Fruit fly (Drosophila melanogaster) whole organism, embryonic: ENCODE data around the gene CG5139.

Source experiments
- B-H1 ChIP-seq: fragments of 200-800 bp; sonication (Bioruptor generic); IDR thresholded peaks from 3 replicates; pipeline ENCODE4 v1.3.6; 2022; ENCODE audit warnings: missing biosample characterization, missing genetic modification characterization
- CG1024 ChIP-seq: fragments of 200-800 bp; sonication (Bioruptor generic); IDR thresholded peaks from 2 replicates; pipeline ENCODE4 v1.3.6; 2022; ENCODE audit warnings: missing biosample characterization, missing genetic modification characterization
- CG10267 ChIP-seq: fragments of 200-800 bp; sonication (Bioruptor generic); optimal IDR thresholded peaks from 2 replicates; lab custom pipeline; 2018; ENCODE audit warnings: missing biosample characterization, mild to moderate bottlenecking, missing genetic modification characterization, moderate library complexity
- CG10543 ChIP-seq: fragments of 200-800 bp; sonication (Bioruptor generic); optimal IDR thresholded peaks from 3 replicates; lab custom pipeline; 2017; ENCODE audit warnings: missing biosample characterization, mild to moderate bottlenecking, missing genetic modification characterization, moderate library complexity
- CG12236 ChIP-seq: fragments of 200-800 bp; sonication (Bioruptor generic); optimal IDR thresholded peaks from 2 replicates; lab custom pipeline; 2016; ENCODE audit warnings: missing biosample characterization, missing genetic modification characterization
- CG12769 ChIP-seq: fragments of 200-800 bp; sonication (Bioruptor generic); optimal IDR thresholded peaks from 2 replicates; lab custom pipeline; 2019; ENCODE audit warnings: missing biosample characterization, mild to moderate bottlenecking, missing genetic modification characterization, moderate library complexity
- CG13424 ChIP-seq: fragments of 200-800 bp; sonication (Bioruptor generic); optimal IDR thresholded peaks from 2 replicates; lab custom pipeline; 2019; ENCODE audit warnings: missing biosample characterization, mild to moderate bottlenecking, missing genetic modification characterization, moderate library complexity
- CG14014 ChIP-seq: fragments of 200-800 bp; sonication (Bioruptor generic); IDR thresholded peaks from 2 replicates; pipeline ENCODE4 v1.3.6; 2022; ENCODE audit warnings: missing biosample characterization, missing genetic modification characterization
- CG14050 ChIP-seq: fragments of 200-800 bp; sonication (Bioruptor generic); IDR thresholded peaks from 3 replicates; pipeline ENCODE4 v1.3.6; 2022; ENCODE audit warnings: missing biosample characterization, missing genetic modification characterization
- CG14667 ChIP-seq: fragments of 200-800 bp; sonication (Bioruptor generic); IDR thresholded peaks from 2 replicates; pipeline ENCODE4 v1.3.6; 2022; ENCODE audit warnings: missing biosample characterization, missing genetic modification characterization
- CG15269 ChIP-seq: fragments of 200-800 bp; sonication (Bioruptor generic); optimal IDR thresholded peaks from 2 replicates; lab custom pipeline; 2018; ENCODE audit warnings: missing biosample characterization, mild to moderate bottlenecking, missing genetic modification characterization, moderate library complexity
- CG18011 ChIP-seq: fragments of 200-800 bp; sonication (Bioruptor generic); optimal IDR thresholded peaks from 2 replicates; lab custom pipeline; 2017; ENCODE audit warnings: missing biosample characterization, missing genetic modification characterization, mild to moderate bottlenecking, moderate library complexity, missing genotype
- CG2120 ChIP-seq: fragments of 200-800 bp; sonication (Bioruptor generic); optimal IDR thresholded peaks from 3 replicates; lab custom pipeline; 2016; ENCODE audit warnings: missing biosample characterization, missing genetic modification characterization
- CG3281 ChIP-seq: fragments of 200-800 bp; sonication (Bioruptor generic); optimal IDR thresholded peaks from 3 replicates; lab custom pipeline; 2017; ENCODE audit warnings: missing biosample characterization, mild to moderate bottlenecking, missing genetic modification characterization
- CG43689 ChIP-seq: fragments of 200-800 bp; sonication (Bioruptor generic); IDR thresholded peaks from 2 replicates; pipeline ENCODE4 v1.3.6; 2022; ENCODE audit warnings: missing biosample characterization, missing genetic modification characterization
- CG4730 ChIP-seq: fragments of 200-800 bp; sonication (Bioruptor generic); IDR thresholded peaks from 2 replicates; pipeline ENCODE4 v1.3.6; 2022; ENCODE audit warnings: missing biosample characterization, missing genetic modification characterization
- CG4820 ChIP-seq: fragments of 200-800 bp; sonication (Bioruptor generic); optimal IDR thresholded peaks from 3 replicates; lab custom pipeline; 2016; ENCODE audit warnings: missing biosample characterization, missing genetic modification characterization
- CG7556 ChIP-seq: fragments of 200-800 bp; sonication (Bioruptor generic); optimal IDR thresholded peaks from 2 replicates; lab custom pipeline; 2017; ENCODE audit warnings: missing biosample characterization, mild to moderate bottlenecking, missing genetic modification characterization
- CG7786 ChIP-seq: fragments of 200-800 bp; sonication (Bioruptor generic); optimal IDR thresholded peaks from 2 replicates; lab custom pipeline; 2016; ENCODE audit warnings: missing biosample characterization, missing genetic modification characterization
- CG7928 ChIP-seq: fragments of 200-800 bp; sonication (Bioruptor generic); optimal IDR thresholded peaks from 2 replicates; lab custom pipeline; 2017; ENCODE audit warnings: missing biosample characterization, mild to moderate bottlenecking, missing genetic modification characterization
- CG8089 ChIP-seq: fragments of 200-800 bp; sonication (Bioruptor generic); optimal IDR thresholded peaks from 3 replicates; lab custom pipeline; 2016; ENCODE audit warnings: missing biosample characterization, missing genetic modification characterization
- CG9727 ChIP-seq: fragments of 200-800 bp; sonication (Bioruptor generic); optimal IDR thresholded peaks from 3 replicates; lab custom pipeline; 2017; ENCODE audit warnings: missing biosample characterization, mild to moderate bottlenecking, missing genetic modification characterization
- Camta ChIP-seq: fragments of 200-800 bp; sonication (Bioruptor generic); optimal IDR thresholded peaks from 2 replicates; lab custom pipeline; 2016; ENCODE audit warnings: missing biosample characterization, missing genetic modification characterization
- CoRest ChIP-seq: fragments of 200-800 bp; sonication (Bioruptor generic); optimal IDR thresholded peaks from 3 replicates; lab custom pipeline; 2018; ENCODE audit warnings: missing biosample characterization, mild to moderate bottlenecking, missing genetic modification characterization, moderate library complexity
- Deaf1 ChIP-seq: fragments of 200-800 bp; optimal IDR thresholded peaks from 3 replicates; lab custom pipeline; 2019; ENCODE audit warnings: missing biosample characterization, mild to moderate bottlenecking, missing genetic modification characterization, moderate library complexity
- Dll ChIP-seq: fragments of 200-800 bp; sonication (Bioruptor generic); IDR thresholded peaks from 4 replicates; pipeline ENCODE4 v1.3.6; 2022; ENCODE audit warnings: missing biosample characterization, missing genetic modification characterization; ENCODE audit not compliant: partially characterized antibody
- Dref ChIP-seq: fragments of 200-800 bp; sonication (Bioruptor generic); IDR thresholded peaks from 2 replicates; pipeline ENCODE4 v1.3.6; 2022; ENCODE audit warnings: missing biosample characterization, missing genetic modification characterization
- Ets97D ChIP-seq: fragments of 200-800 bp; sonication (Bioruptor generic); optimal IDR thresholded peaks from 3 replicates; lab custom pipeline; 2016; ENCODE audit warnings: missing biosample characterization, missing genetic modification characterization
- Gsc ChIP-seq: fragments of 200-800 bp; sonication (Bioruptor generic); IDR thresholded peaks from 2 replicates; pipeline ENCODE4 v1.3.6; 2022; ENCODE audit warnings: missing biosample characterization, missing genetic modification characterization
- Nf-YA ChIP-seq: fragments of 200-800 bp; sonication (Bioruptor generic); IDR thresholded peaks from 2 replicates; pipeline ENCODE4 v1.3.6; 2022; ENCODE audit warnings: missing biosample characterization, missing genetic modification characterization
- NfI ChIP-seq: fragments of 200-800 bp; sonication (Bioruptor generic); optimal IDR thresholded peaks from 3 replicates; lab custom pipeline; 2018; ENCODE audit warnings: missing biosample characterization, mild to moderate bottlenecking, missing genetic modification characterization, moderate library complexity
- Vsx1 ChIP-seq: fragments of 200-800 bp; sonication (Bioruptor generic); optimal IDR thresholded peaks from 2 replicates; lab custom pipeline; 2017; ENCODE audit warnings: missing biosample characterization, mild to moderate bottlenecking, missing genetic modification characterization, missing genetic modification reagents
- bcd ChIP-seq: fragments of 200-800 bp; sonication (Bioruptor generic); optimal IDR thresholded peaks from 2 replicates; lab custom pipeline; 2017; ENCODE audit warnings: missing biosample characterization, mild to moderate bottlenecking, missing genetic modification characterization
- chif ChIP-seq, 2 experiments: fragments of 200-800 bp; sonication (Bioruptor generic); optimal IDR thresholded peaks; 3 replicates each; lab custom pipeline; 2016; ENCODE audit warnings: missing biosample characterization in 2 of 2, missing genetic modification characterization in 2 of 2
- crol ChIP-seq: fragments of 200-800 bp; sonication (Bioruptor generic); IDR thresholded peaks from 2 replicates; pipeline ENCODE4 v1.3.6; 2022; ENCODE audit warnings: missing biosample characterization, missing genetic modification characterization
- dysf ChIP-seq: fragments of 200-800 bp; sonication (Bioruptor generic); IDR thresholded peaks from 3 replicates; pipeline ENCODE4 v1.3.6; 2022; ENCODE audit warnings: missing biosample characterization, missing genetic modification characterization
- gcm2 ChIP-seq: fragments of 200-800 bp; sonication (Bioruptor generic); optimal IDR thresholded peaks from 2 replicates; lab custom pipeline; 2016; ENCODE audit warnings: missing biosample characterization, missing genetic modification characterization
- gsb ChIP-seq: fragments of 200-800 bp; sonication (Bioruptor generic); IDR thresholded peaks from 2 replicates; pipeline ENCODE4 v1.3.6; 2022; ENCODE audit warnings: missing biosample characterization, missing genetic modification characterization
- lilli ChIP-seq: fragments of 200-800 bp; sonication (Bioruptor generic); optimal IDR thresholded peaks from 3 replicates; lab custom pipeline; 2016; ENCODE audit warnings: missing biosample characterization, missing genetic modification characterization
- maf-S ChIP-seq: fragments of 200-800 bp; sonication (Bioruptor generic); optimal IDR thresholded peaks from 2 replicates; lab custom pipeline; 2016; ENCODE audit warnings: missing biosample characterization, missing genetic modification characterization
- mam ChIP-seq: fragments of 200-800 bp; sonication (Bioruptor generic); optimal IDR thresholded peaks from 3 replicates; lab custom pipeline; 2016; ENCODE audit warnings: missing biosample characterization, missing genetic modification characterization
- odd ChIP-seq: fragments of 200-800 bp; sonication (Bioruptor generic); optimal IDR thresholded peaks from 2 replicates; lab custom pipeline; 2017; ENCODE audit warnings: missing biosample characterization, mild to moderate bottlenecking, missing genetic modification characterization
- prd ChIP-seq, 3 experiments: fragments of >200 bp in 2 of 3; fragments of 200-800 bp in 1 of 3; sonication (Bioruptor generic) in 1 of 3; optimal IDR thresholded peaks in 2 of 3; IDR thresholded peaks in 1 of 3; 2 replicates in 2 of 3; 3 replicates in 1 of 3; pipeline versions ENCODE4 v1.3.6 to Lab custom; 2017 to 2022; ENCODE audit warnings: missing biosample characterization in 1 of 3, missing genetic modification characterization in 1 of 3
- repo ChIP-seq: fragments of 200-800 bp; sonication (Bioruptor generic); optimal IDR thresholded peaks from 2 replicates; lab custom pipeline; 2016; ENCODE audit warnings: missing biosample characterization, missing genetic modification characterization
- row ChIP-seq: fragments of 200-800 bp; sonication (Bioruptor generic); IDR thresholded peaks from 3 replicates; pipeline ENCODE4 v1.3.6; 2022; ENCODE audit warnings: missing biosample characterization, missing genetic modification characterization
- scrt ChIP-seq: fragments of 200-800 bp; sonication (Bioruptor generic); optimal IDR thresholded peaks from 2 replicates; lab custom pipeline; 2018; ENCODE audit warnings: missing biosample characterization, mild to moderate bottlenecking, missing genetic modification characterization, moderate library complexity
- shn ChIP-seq: fragments of 200-800 bp; sonication (Bioruptor generic); optimal IDR thresholded peaks from 3 replicates; lab custom pipeline; 2016; ENCODE audit warnings: missing biosample characterization, missing genetic modification characterization
- so ChIP-seq: fragments of 200-800 bp; sonication (Bioruptor generic); IDR thresholded peaks from 3 replicates; pipeline ENCODE4 v1.3.6; 2022; ENCODE audit warnings: missing biosample characterization, missing genetic modification characterization
- sob ChIP-seq: fragments of 200-800 bp; sonication (Bioruptor generic); IDR thresholded peaks from 2 replicates; pipeline ENCODE4 v1.3.6; 2022; ENCODE audit warnings: missing biosample characterization, missing genetic modification characterization
- tio ChIP-seq: fragments of 200-800 bp; sonication (Bioruptor generic); optimal IDR thresholded peaks from 2 replicates; lab custom pipeline; 2017; ENCODE audit warnings: missing biosample characterization, missing genetic modification characterization, inconsistent platforms
- vnd ChIP-seq: fragments of 200-800 bp; sonication (Bioruptor generic); IDR thresholded peaks from 3 replicates; pipeline ENCODE4 v1.3.6; 2022; ENCODE audit warnings: missing biosample characterization, missing genetic modification characterization; ENCODE audit not compliant: partially characterized antibody

The CG5139 gene

dm6 chr2L:1230691-1231090 is 31.6 kb upstream of the CG5139 start (continued):
- 0 out of 2 replicates have a peak, but pooled peaks have one; percentile 15 for TF ChIP-seq gsb (GFP tag; lab: Robert Waterston, UW)
- no peak for TF ChIP-seq CG4820
- TF ChIP-seq CG8089, result no peak
- TF ChIP-seq prd (optimal IDR thresholded peaks at IDR 0.05; lab: Kevin White, UChicago), result no peak
- TF ChIP-seq prd (GFP tag; IDR thresholded peaks at IDR 0.05; lab: Robert Waterston, UW), result peak; percentile 47; the same call in 1 of the 3 replicates
- peak; percentile 44 for TF ChIP-seq bcd (GFP tag; lab: Kevin White, UChicago)
- peak; percentile 22 for TF ChIP-seq CG13424
- no peak for TF ChIP-seq CG7786
- peak; percentile 24; the same call in 1 of the 2 replicates for TF ChIP-seq Nf-YA (GFP tag; lab: Robert Waterston, UW)
- peak; percentile 19 for TF ChIP-seq lilli
- no peak for TF ChIP-seq CG7928 (GFP tag; lab: Kevin White, UChicago)
- no peak for TF ChIP-seq shn
- no peak for TF ChIP-seq CG1024 (GFP tag; lab: Robert Waterston, UW)
- TF ChIP-seq Camta (GFP tag; lab: Kevin White, UChicago), result no peak
- no peak for TF ChIP-seq crol (GFP tag; lab: Robert Waterston, UW)
- TF ChIP-seq odd, result no peak
- no peak for TF ChIP-seq vnd
- 0 out of 2 replicates have a peak, but pooled peaks have one; percentile 7 for TF ChIP-seq CG14014
- peak; percentile 57 for TF ChIP-seq row
- TF ChIP-seq B-H1 (GFP tag; lab: Robert Waterston, UW), result no peak
- TF ChIP-seq CG3281 (GFP tag; lab: Kevin White, UChicago), result peak; percentile 40
- TF ChIP-seq CG14667, result no peak
- TF ChIP-seq gcm2 (GFP tag; lab: Kevin White, UChicago), result no peak
- TF ChIP-seq Dll (GFP tag; lab: Robert Waterston, UW), result no peak
- TF ChIP-seq tio, result no peak
- TF ChIP-seq repo (GFP tag; lab: Kevin White, UChicago), result no peak
- no peak for TF ChIP-seq CG10267 (tag; lab: Kevin White, UChicago)
- no peak for TF ChIP-seq Dref
- TF ChIP-seq CG14050 (GFP tag; lab: Robert Waterston, UW), result no peak
- no peak for TF ChIP-seq CG18011 (GFP tag; lab: Kevin White, UChicago)
- TF ChIP-seq dysf (GFP tag; lab: Robert Waterston, UW), result peak; percentile 51; the same call in 2 of the 3 replicates
- TF ChIP-seq CG7556 (GFP tag; lab: Kevin White, UChicago), result peak; percentile 58
- peak; percentile 26 for TF ChIP-seq CG9727
- TF ChIP-seq scrt (GFP tag; lab: Kevin White, UChicago), result peak; percentile 10
- TF ChIP-seq CG12769 (tag; lab: Kevin White, UChicago), result peak; percentile 25
- peak; percentile 15 for TF ChIP-seq mam (GFP tag; lab: Kevin White, UChicago)
- peak; percentile 12 for TF ChIP-seq NfI (GFP tag; lab: Kevin White, UChicago)
- TF ChIP-seq so (GFP tag; lab: Robert Waterston, UW), result no peak
- TF ChIP-seq chif (GFP tag; optimal IDR thresholded peaks at IDR 0.05; lab: Kevin White, UChicago), result no peak
- peak; percentile 32 for TF ChIP-seq CG15269 (tag; lab: Kevin White, UChicago)
- TF ChIP-seq Deaf1, result no peak
- no peak for TF ChIP-seq CG10543
- no peak for TF ChIP-seq maf-S (GFP tag; lab: Kevin White, UChicago)
- no peak for TF ChIP-seq Ets97D (GFP tag; lab: Kevin White, UChicago)
- peak; percentile 17 for TF ChIP-seq CoRest (tag; lab: Kevin White, UChicago)
- 0 out of 2 replicates have a peak, but pooled peaks have one; percentile 14 for TF ChIP-seq sob (GFP tag; lab: Robert Waterston, UW)
- no peak for TF ChIP-seq Vsx1 (GFP tag; lab: Kevin White, UChicago)
- TF ChIP-seq Gsc (GFP tag; lab: Robert Waterston, UW), result no peak
- TF ChIP-seq CG12236, result no peak
- no peak for TF ChIP-seq CG43689 (GFP tag; lab: Robert Waterston, UW)
- no peak for TF ChIP-seq CG4730 (GFP tag; lab: Robert Waterston, UW)
- TF ChIP-seq CG2120, result peak; percentile 60
